Fruit fly (Drosophila melanogaster): ENCODE results near the gene Qtzl.
A peak's percentile ranks its signal among the peaks of the same experiment; 100 is the strongest.

Qtzl gene

dm6 chr2L:12011682-12012655 is 16.4 kb downstream of the Qtzl start (continued):
- TF ChIP-seq CG1647 (GFP tag; optimal IDR thresholded peaks at IDR 0.05): peak; percentile 47
- peak; percentile 71 for TF ChIP-seq CG2678 (tag; optimal IDR thresholded peaks at IDR 0.05)
- TF ChIP-seq MTF-1 (GFP tag; optimal IDR thresholded peaks at IDR 0.05; ENCODE audit: borderline replicate concordance): peak; percentile 86
- TF ChIP-seq BtbVII (GFP tag; optimal IDR thresholded peaks at IDR 0.05): peak; percentile 19
- peak; percentile 85 for TF ChIP-seq exex (tag; optimal IDR thresholded peaks at IDR 0.05)
- TF ChIP-seq CG17328 (GFP tag; IDR thresholded peaks at IDR 0.05): no peak
- peak; percentile 34 for TF ChIP-seq ab (GFP tag; optimal IDR thresholded peaks at IDR 0.05)
- TF ChIP-seq kay (GFP tag; optimal IDR thresholded peaks at IDR 0.05): peak; percentile 20
- peak; percentile 94 for TF ChIP-seq lab (GFP tag; optimal IDR thresholded peaks at IDR 0.05)
- no peak for TF ChIP-seq zf30C (GFP tag; optimal IDR thresholded peaks at IDR 0.05)
- TF ChIP-seq fd96Cb (tag; optimal IDR thresholded peaks at IDR 0.05): peak; percentile 26
- TF ChIP-seq CG15601 (tag; optimal IDR thresholded peaks at IDR 0.05): peak; percentile 72
- peak; percentile 57 for TF ChIP-seq eyg (GFP tag; optimal IDR thresholded peaks at IDR 0.05)
- peak; percentile 85 for TF ChIP-seq CG6813 (GFP tag; optimal IDR thresholded peaks at IDR 0.05)
- no peak for TF ChIP-seq corto (GFP tag; optimal IDR thresholded peaks at IDR 0.05)
- TF ChIP-seq CG2120 (GFP tag; optimal IDR thresholded peaks at IDR 0.05): peak; percentile 88
- TF ChIP-seq CG10654 (GFP tag; optimal IDR thresholded peaks at IDR 0.05): peak; percentile 60
- TF ChIP-seq sens (GFP tag): peak; percentile 97
- no peak for TF ChIP-seq CG12104 (GFP tag; optimal IDR thresholded peaks at IDR 0.05)
- TF ChIP-seq zen2 (GFP tag; IDR thresholded peaks at IDR 0.05; ENCODE audit: partially characterized antibody): no peak
- no peak for TF ChIP-seq dysf (GFP tag; IDR thresholded peaks at IDR 0.05)
- TF ChIP-seq Dek (tag; optimal IDR thresholded peaks at IDR 0.05): peak; percentile 60
- peak; percentile 37 for TF ChIP-seq cg (GFP tag; optimal IDR thresholded peaks at IDR 0.05)
- no peak for TF ChIP-seq CG6175 (GFP tag; IDR thresholded peaks at IDR 0.05)
- TF ChIP-seq bsh (GFP tag; optimal IDR thresholded peaks at IDR 0.05): peak; percentile 26 to 63
- peak; percentile 84 for TF ChIP-seq ind (GFP tag; optimal IDR thresholded peaks at IDR 0.05)
- TF ChIP-seq kni (GFP tag; optimal IDR thresholded peaks at IDR 0.05): peak; percentile 99
- no peak for TF ChIP-seq ham (GFP tag; IDR thresholded peaks at IDR 0.05)
- peak; percentile 89 for TF ChIP-seq Ets65A (GFP tag)
- no peak for TF ChIP-seq CG31224 (GFP tag; IDR thresholded peaks at IDR 0.05)
- TF ChIP-seq CG17568 (GFP tag; optimal IDR thresholded peaks at IDR 0.05): peak; percentile 45
- peak; percentile 62 for TF ChIP-seq CG9727 (GFP tag; optimal IDR thresholded peaks at IDR 0.05)
- TF ChIP-seq ash1 (GFP tag; optimal IDR thresholded peaks at IDR 0.05): peak; percentile 83
- TF ChIP-seq Jarid2 (GFP tag; optimal IDR thresholded peaks at IDR 0.05): peak; percentile 22
- TF ChIP-seq dpn (GFP tag; optimal IDR thresholded peaks at IDR 0.05): peak; percentile 76 to 81
- TF ChIP-seq Doc3 (GFP tag; IDR thresholded peaks at IDR 0.05; ENCODE audit: partially characterized antibody): no peak
- TF ChIP-seq mirr (GFP tag; optimal IDR thresholded peaks at IDR 0.05): peak; percentile 93
- peak; percentile 69 for TF ChIP-seq wek (GFP tag; optimal IDR thresholded peaks at IDR 0.05)
- peak; percentile 88 for TF ChIP-seq CG13624 (GFP tag; optimal IDR thresholded peaks at IDR 0.05)
- TF ChIP-seq chm (GFP tag; IDR thresholded peaks at IDR 0.05): no peak
- TF ChIP-seq CG8478 (optimal IDR thresholded peaks at IDR 0.05): no peak
- TF ChIP-seq CG9215 (GFP tag; IDR thresholded peaks at IDR 0.05): no peak
- TF ChIP-seq CG15514 (GFP tag; optimal IDR thresholded peaks at IDR 0.05): peak; percentile 94
- peak; percentile 36 for TF ChIP-seq Hr3 (GFP tag; optimal IDR thresholded peaks at IDR 0.05)
- TF ChIP-seq bowl (GFP tag; IDR thresholded peaks at IDR 0.05): no peak
- TF ChIP-seq so (GFP tag; IDR thresholded peaks at IDR 0.05): no peak
- no peak for TF ChIP-seq al (GFP tag; IDR thresholded peaks at IDR 0.05)
- peak; percentile 97 for TF ChIP-seq run (tag; optimal IDR thresholded peaks at IDR 0.05)

Measured in whole organism, embryonic.